Worm (Caenorhabditis elegans): ENCODE data around the gene F02E11.3.
A peak's percentile ranks its signal among the peaks of the same experiment; 100 is the strongest.

The F02E11.3 gene

ce11 chrII:3278634-3279033, 3.8 kb upstream of the F02E11.3 start, which contains the start of gene wht-4:
Gene wht-4 (plus strand): TSS chrII:3278934.
- TF ChIP-seq B0310.2 (tag; optimal IDR thresholded peaks at IDR 0.05) (no peak), sea-1 (GFP tag; conservative IDR thresholded peaks at IDR 0.05) (no peak), tbx-11 (GFP tag; IDR thresholded peaks at IDR 0.05) (no peak), ama-1 (optimal IDR thresholded peaks at IDR 0.05) (no peak), hmg-4 (GFP tag; optimal IDR thresholded peaks at IDR 0.05) (no peak), tra-4 (tag; optimal IDR thresholded peaks at IDR 0.05) (no peak), scrt-1 (GFP tag; IDR thresholded peaks at IDR 0.05) (no peak), ceh-36 (tag; optimal IDR thresholded peaks at IDR 0.05) (no peak), aly-1 (tag; optimal IDR thresholded peaks at IDR 0.05) (no peak), hnd-1 (tag; optimal IDR thresholded peaks at IDR 0.05) (no peak), hmbx-1 (tag; optimal IDR thresholded peaks at IDR 0.05) (no peak), flt-1 (GFP tag; IDR thresholded peaks at IDR 0.05) (no peak), ets-7 (tag; optimal IDR thresholded peaks at IDR 0.05) (no peak), ceh-13 (GFP tag; optimal IDR thresholded peaks at IDR 0.05) (no peak), F13C5.2 (tag; optimal IDR thresholded peaks at IDR 0.05) (no peak), pes-1 (GFP tag; IDR thresholded peaks at IDR 0.05) (no peak), tbx-37 (GFP tag; conservative IDR thresholded peaks at IDR 0.05) (no peak)

ce11 chrII:3277686-3278085, 2.9 kb upstream of the F02E11.3 start, which contains the start of gene F02E11.4:
Gene F02E11.4 (minus strand): TSS chrII:3277786.
- TF ChIP-seq B0310.2 (tag; optimal IDR thresholded peaks at IDR 0.05) (no peak), F13C5.2 (tag; optimal IDR thresholded peaks at IDR 0.05) (no peak), tbx-11 (GFP tag; IDR thresholded peaks at IDR 0.05) (no peak), flt-1 (GFP tag; IDR thresholded peaks at IDR 0.05) (no peak), ama-1 (optimal IDR thresholded peaks at IDR 0.05) (no peak), tbx-37 (GFP tag; conservative IDR thresholded peaks at IDR 0.05) (no peak), ets-7 (tag; optimal IDR thresholded peaks at IDR 0.05) (no peak), sea-1 (GFP tag; conservative IDR thresholded peaks at IDR 0.05) (no peak), aly-1 (tag; optimal IDR thresholded peaks at IDR 0.05) (no peak), ceh-13 (GFP tag; optimal IDR thresholded peaks at IDR 0.05) (no peak), ceh-36 (tag; optimal IDR thresholded peaks at IDR 0.05) (no peak), pes-1 (GFP tag; IDR thresholded peaks at IDR 0.05) (no peak), scrt-1 (GFP tag; IDR thresholded peaks at IDR 0.05) (no peak)

- TF ChIP-seq sea-1 (GFP tag; conservative IDR thresholded peaks at IDR 0.05) (no peak), tbx-11 (GFP tag; IDR thresholded peaks at IDR 0.05) (no peak), scrt-1 (GFP tag; IDR thresholded peaks at IDR 0.05) (no peak), tbx-37 (GFP tag; conservative IDR thresholded peaks at IDR 0.05) (no peak), hnd-1 (tag; optimal IDR thresholded peaks at IDR 0.05) (no peak), aly-1 (tag; optimal IDR thresholded peaks at IDR 0.05) (no peak), F13C5.2 (tag; optimal IDR thresholded peaks at IDR 0.05) (no peak), B0310.2 (tag; optimal IDR thresholded peaks at IDR 0.05) (no peak), hmbx-1 (tag; optimal IDR thresholded peaks at IDR 0.05) (no peak), ets-7 (tag; optimal IDR thresholded peaks at IDR 0.05) (no peak), ama-1 (optimal IDR thresholded peaks at IDR 0.05) (no peak), ceh-13 (GFP tag; optimal IDR thresholded peaks at IDR 0.05) (no peak), tra-4 (tag; optimal IDR thresholded peaks at IDR 0.05) (no peak), pes-1 (GFP tag; IDR thresholded peaks at IDR 0.05) (no peak), hmg-4 (GFP tag; optimal IDR thresholded peaks at IDR 0.05) (no peak), flt-1 (GFP tag; IDR thresholded peaks at IDR 0.05) (no peak), ceh-36 (tag; optimal IDR thresholded peaks at IDR 0.05) (no peak)
Observed at ce11 chrII:3270598-3270997, 4.2 kb downstream of the F02E11.3 start.

ce11 chrII:3267815-3268214, 7.0 kb downstream of the F02E11.3 start:
- TF ChIP-seq B0310.2 (tag; optimal IDR thresholded peaks at IDR 0.05) (no peak), sea-1 (GFP tag; conservative IDR thresholded peaks at IDR 0.05) (no peak), ets-7 (tag; optimal IDR thresholded peaks at IDR 0.05) (no peak), ceh-13 (GFP tag; optimal IDR thresholded peaks at IDR 0.05) (peak; percentile 49), flt-1 (GFP tag; IDR thresholded peaks at IDR 0.05) (peak; percentile 60; the same call in 1 of the 2 replicates), tbx-11 (GFP tag; IDR thresholded peaks at IDR 0.05) (peak; percentile 58), hmg-4 (GFP tag; optimal IDR thresholded peaks at IDR 0.05) (no peak), ceh-36 (tag; optimal IDR thresholded peaks at IDR 0.05) (no peak), ama-1 (optimal IDR thresholded peaks at IDR 0.05) (no peak), scrt-1 (GFP tag; IDR thresholded peaks at IDR 0.05) (0 out of 2 replicates have a peak, but pooled peaks have one; percentile 19), pes-1 (GFP tag; IDR thresholded peaks at IDR 0.05) (peak; percentile 82), aly-1 (tag; optimal IDR thresholded peaks at IDR 0.05) (no peak), tra-4 (tag; optimal IDR thresholded peaks at IDR 0.05) (no peak), F13C5.2 (tag; optimal IDR thresholded peaks at IDR 0.05) (no peak), hnd-1 (tag; optimal IDR thresholded peaks at IDR 0.05) (peak; percentile 1), hmbx-1 (tag; optimal IDR thresholded peaks at IDR 0.05) (no peak), tbx-37 (GFP tag; conservative IDR thresholded peaks at IDR 0.05) (no peak)

ce11 chrII:3267365-3267764, 7.5 kb downstream of the F02E11.3 start, which contains the start of gene F02E11.7:
Gene F02E11.7 (plus strand): TSS chrII:3267665.
- TF ChIP-seq tbx-11 (GFP tag; IDR thresholded peaks at IDR 0.05): no peak

ce11 chrII:3264704-3265103, 10.1 kb downstream of the F02E11.3 start:
- TF ChIP-seq hnd-1 (tag; optimal IDR thresholded peaks at IDR 0.05): no peak
- no peak for TF ChIP-seq ceh-36 (tag; optimal IDR thresholded peaks at IDR 0.05)
- TF ChIP-seq tbx-37 (GFP tag; conservative IDR thresholded peaks at IDR 0.05): no peak
- no peak for TF ChIP-seq hmg-4 (GFP tag; optimal IDR thresholded peaks at IDR 0.05)
- no peak for TF ChIP-seq hmbx-1 (tag; optimal IDR thresholded peaks at IDR 0.05)
- no peak for TF ChIP-seq ets-7 (tag; optimal IDR thresholded peaks at IDR 0.05)
- TF ChIP-seq B0310.2 (tag; optimal IDR thresholded peaks at IDR 0.05): no peak
- TF ChIP-seq flt-1 (GFP tag; IDR thresholded peaks at IDR 0.05): no peak
- no peak for TF ChIP-seq ama-1 (optimal IDR thresholded peaks at IDR 0.05)
- no peak for TF ChIP-seq pes-1 (GFP tag; IDR thresholded peaks at IDR 0.05)
- no peak for TF ChIP-seq ceh-13 (GFP tag; optimal IDR thresholded peaks at IDR 0.05)
- no peak for TF ChIP-seq aly-1 (tag; optimal IDR thresholded peaks at IDR 0.05)

ce11 chrII:3262504-3262903, 12.3 kb downstream of the F02E11.3 start, which contains the start of gene F02E11.2:
Gene F02E11.2 (plus strand): TSS chrII:3262804.
- TF ChIP-seq hnd-1 (tag; optimal IDR thresholded peaks at IDR 0.05) (no peak), ceh-36 (tag; optimal IDR thresholded peaks at IDR 0.05) (no peak), tbx-11 (GFP tag; IDR thresholded peaks at IDR 0.05) (no peak), hmbx-1 (tag; optimal IDR thresholded peaks at IDR 0.05) (no peak), sea-1 (GFP tag; conservative IDR thresholded peaks at IDR 0.05) (no peak), B0310.2 (tag; optimal IDR thresholded peaks at IDR 0.05) (no peak), scrt-1 (GFP tag; IDR thresholded peaks at IDR 0.05) (no peak), aly-1 (tag; optimal IDR thresholded peaks at IDR 0.05) (no peak), ama-1 (optimal IDR thresholded peaks at IDR 0.05) (no peak), hmg-4 (GFP tag; optimal IDR thresholded peaks at IDR 0.05) (no peak), ceh-13 (GFP tag; optimal IDR thresholded peaks at IDR 0.05) (no peak), pes-1 (GFP tag; IDR thresholded peaks at IDR 0.05) (no peak), flt-1 (GFP tag; IDR thresholded peaks at IDR 0.05) (no peak), ets-7 (tag; optimal IDR thresholded peaks at IDR 0.05) (no peak), F13C5.2 (tag; optimal IDR thresholded peaks at IDR 0.05) (no peak), tbx-37 (GFP tag; conservative IDR thresholded peaks at IDR 0.05) (no peak)
